Fruit fly (Drosophila melanogaster): ENCODE results near the gene Or2a.

DNA sequence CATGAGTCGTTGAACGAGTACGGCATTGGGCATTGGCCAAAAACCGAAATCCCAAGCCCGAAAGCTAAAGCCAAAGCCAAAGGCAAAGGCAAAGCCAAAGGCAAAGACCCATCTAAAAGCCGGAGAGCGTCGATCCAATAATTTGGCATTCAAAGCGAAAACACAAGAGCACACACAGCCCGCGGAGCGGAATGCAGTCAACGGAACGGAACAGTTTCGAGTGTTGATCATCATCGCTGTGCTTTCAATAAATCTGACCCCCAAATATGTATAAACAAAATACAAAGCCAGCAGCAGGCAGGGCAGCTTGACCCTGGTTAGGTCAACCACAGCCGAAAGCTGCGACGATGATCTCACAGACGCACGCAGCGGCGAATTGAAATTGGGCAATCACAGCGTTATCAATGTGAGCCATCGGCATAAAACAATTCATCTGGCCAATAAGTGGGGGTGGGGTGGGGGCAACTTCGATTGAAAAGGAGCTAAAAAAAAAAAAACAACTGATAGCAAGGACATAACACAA, 32.8 kb downstream of the Or2a start:
- TF ChIP-seq Pif1B (GFP tag; optimal IDR thresholded peaks at IDR 0.05) (no peak), CG8159 (tag; optimal IDR thresholded peaks at IDR 0.05) (no peak)
